Worm (Caenorhabditis elegans): Measurements from ENCODE around the gene ugt-24.

DNA sequence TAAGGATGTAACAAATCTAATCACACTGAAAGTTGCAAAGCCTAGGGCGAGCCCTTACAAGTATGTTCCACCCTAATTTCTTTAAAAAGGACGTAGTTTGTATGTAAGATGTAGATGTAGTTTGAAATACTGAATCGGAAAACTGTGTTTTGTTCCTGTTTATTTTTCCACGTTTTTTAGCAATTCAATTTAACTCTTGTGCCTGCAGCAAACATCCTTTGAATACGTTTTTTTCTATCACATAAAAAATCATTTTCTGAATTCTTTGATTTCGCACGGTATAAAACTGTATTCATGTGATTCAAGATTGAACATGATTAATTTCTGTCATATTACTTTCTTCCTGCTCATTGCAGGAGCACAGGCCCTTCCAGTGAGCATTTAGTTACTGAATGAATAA, 29.5 kb upstream of the ugt-24 start, which contains the start of gene F58F9.9:
- TF ChIP-seq pha-4 (tag; optimal IDR thresholded peaks at IDR 0.05) (no peak), dve-1 (tag; optimal IDR thresholded peaks at IDR 0.05) (no peak), elt-2 (tag; optimal IDR thresholded peaks at IDR 0.05) (no peak), unc-42 (tag; optimal IDR thresholded peaks at IDR 0.05) (no peak), ama-1 (optimal IDR thresholded peaks at IDR 0.05) (no peak), nhr-11 (tag; optimal IDR thresholded peaks at IDR 0.05) (no peak), pha-2 (tag; optimal IDR thresholded peaks at IDR 0.05) (no peak), gmeb-2 (tag; optimal IDR thresholded peaks at IDR 0.05) (no peak), hlh-15 (tag; optimal IDR thresholded peaks at IDR 0.05) (no peak)

Measured in whole organism, late embryonic.